ENCODE assay signal across 2 worm cellular contexts in the genomic region with DNA sequence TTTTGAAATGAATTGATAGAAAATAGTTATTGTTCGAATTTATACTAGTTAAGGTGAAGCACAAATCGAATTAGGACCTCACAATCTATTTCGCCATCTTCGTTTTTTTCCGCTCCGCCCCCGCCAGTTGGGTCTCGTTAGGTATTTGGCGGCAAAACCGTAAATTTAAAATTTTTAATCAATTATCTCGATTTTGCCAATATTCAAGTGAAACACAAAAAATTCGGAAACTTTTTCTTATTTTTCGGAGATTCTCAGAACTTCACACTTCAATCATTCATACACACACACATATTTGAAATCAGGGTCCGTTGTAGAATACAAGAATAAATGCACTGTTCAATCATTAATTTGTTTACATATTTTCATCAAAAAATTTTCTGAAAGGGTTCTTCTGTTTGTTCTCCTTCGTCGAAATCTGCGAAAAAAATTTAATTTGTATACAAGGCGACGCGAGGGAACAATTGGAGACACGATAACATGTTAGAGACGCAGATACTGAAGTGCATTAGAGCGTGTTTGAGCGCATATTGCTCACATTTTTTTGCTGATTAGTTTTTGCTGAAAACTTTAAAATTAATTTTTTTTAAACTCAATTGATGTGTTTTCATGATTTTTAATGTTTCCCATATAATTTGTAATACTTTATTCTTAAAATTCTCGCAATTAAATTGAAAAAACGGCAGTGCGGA.
TF ChIP-seq lines count a peak whose summit lies in the region.

A gene (minus strand): TSS at position 51 of the 692 bp plus-strand sequence.

TF ChIP-seq in whole organism, L1 larva, 84 proteins besides CTCF, POLR2A, EP300 and RAD21 (continued from another document):
- TF ChIP-seq hlh-4 (tag; optimal IDR thresholded peaks at IDR 0.05; lab: Kevin White, UChicago) (no peak), lin-14 (GFP tag; optimal IDR thresholded peaks at IDR 0.05; lab: Kevin White, UChicago) (peak; percentile 59), dpl-1 (GFP tag; optimal IDR thresholded peaks at IDR 0.05; lab: Kevin White, UChicago) (peak in 1 of 3 experiments; percentile 46), lir-3 (tag; optimal IDR thresholded peaks at IDR 0.05; lab: Kevin White, UChicago; ENCODE audit: poor library complexity) (no peak), xbp-1 (tag; optimal IDR thresholded peaks at IDR 0.05; lab: Kevin White, UChicago) (peak; percentile 13), fkh-4 (tag; optimal IDR thresholded peaks at IDR 0.05; lab: Kevin White, UChicago; ENCODE audit: borderline replicate concordance) (no peak)

TF ChIP-seq in whole organism, L4 larva, 104 proteins besides CTCF, POLR2A, EP300 and RAD21 (continued from another document):
- TF ChIP-seq pha-4 (GFP tag; IDR thresholded peaks at IDR 0.05; lab: Robert Waterston, UW) (no peak), pha-4 (tag; optimal IDR thresholded peaks at IDR 0.05; lab: Kevin White, UChicago) (peak; percentile 29)
TF ChIP-seq in whole organism, L4 larva: peak in this region for 3.
